Fruit fly (Drosophila melanogaster) whole organism, embryonic: ENCODE results near the gene vvl.

ENCODE experiments used
- Bteb2 ChIP-seq: fragments of 200-800 bp; sonication (Bioruptor generic); optimal IDR thresholded peaks from 2 replicates; lab custom pipeline; 2016; ENCODE audit warnings: missing biosample characterization, missing genetic modification characterization
- CG10267 ChIP-seq: fragments of 200-800 bp; sonication (Bioruptor generic); optimal IDR thresholded peaks from 2 replicates; lab custom pipeline; 2018; ENCODE audit warnings: missing biosample characterization, mild to moderate bottlenecking, missing genetic modification characterization, moderate library complexity
- CG10366 ChIP-seq: fragments of 200-800 bp; sonication (Bioruptor generic); IDR thresholded peaks from 2 replicates; pipeline ENCODE4 v1.3.6; 2022; ENCODE audit warnings: missing biosample characterization, missing genetic modification characterization
- CG10543 ChIP-seq: fragments of 200-800 bp; sonication (Bioruptor generic); optimal IDR thresholded peaks from 3 replicates; lab custom pipeline; 2017; ENCODE audit warnings: missing biosample characterization, mild to moderate bottlenecking, missing genetic modification characterization, moderate library complexity
- CG11456 ChIP-seq: fragments of 200-800 bp; sonication (Bioruptor generic); IDR thresholded peaks from 3 replicates; pipeline ENCODE4 v1.3.6; 2022; ENCODE audit warnings: missing biosample characterization, missing genetic modification characterization
- CG13894 ChIP-seq: fragments of 200-800 bp; sonication (Bioruptor generic); optimal IDR thresholded peaks from 3 replicates; lab custom pipeline; 2018; ENCODE audit warnings: missing biosample characterization, mild to moderate bottlenecking, missing genetic modification characterization, moderate library complexity
- CG15011 ChIP-seq: fragments of 200-800 bp; sonication (Bioruptor generic); optimal IDR thresholded peaks from 3 replicates; lab custom pipeline; 2018; ENCODE audit warnings: missing biosample characterization, mild to moderate bottlenecking, missing genetic modification characterization
- CG18262 ChIP-seq: fragments of 200-800 bp; optimal IDR thresholded peaks from 3 replicates; lab custom pipeline; 2019; ENCODE audit warnings: missing biosample characterization, mild to moderate bottlenecking, missing genetic modification characterization, moderate library complexity
- CG18599 ChIP-seq: fragments of 200-800 bp; sonication (Bioruptor generic); optimal IDR thresholded peaks from 3 replicates; lab custom pipeline; 2017; ENCODE audit warnings: missing biosample characterization, missing genetic modification characterization, mild to moderate bottlenecking, moderate library complexity, missing genetic modification reagents
- CG18619 ChIP-seq: fragments of 200-800 bp; sonication (Bioruptor generic); optimal IDR thresholded peaks from 3 replicates; lab custom pipeline; 2017; ENCODE audit warnings: missing biosample characterization, mild to moderate bottlenecking, missing genetic modification characterization
- CG2889 ChIP-seq: fragments of 200-800 bp; sonication (Bioruptor generic); IDR thresholded peaks from 3 replicates; pipeline ENCODE4 v1.3.6; 2022; ENCODE audit warnings: missing biosample characterization, missing genetic modification characterization
- CG31388 ChIP-seq: fragments of 200-800 bp; sonication (Bioruptor generic); optimal IDR thresholded peaks from 2 replicates; lab custom pipeline; 2016; ENCODE audit warnings: missing biosample characterization, missing genetic modification characterization
- CG31441 ChIP-seq: fragments of 200-800 bp; sonication (Bioruptor generic); IDR thresholded peaks from 2 replicates; pipeline ENCODE4 v1.3.6; 2022; ENCODE audit warnings: missing biosample characterization, missing genetic modification characterization
- CG34422 ChIP-seq: fragments of 200-800 bp; sonication (Bioruptor generic); IDR thresholded peaks from 3 replicates; pipeline ENCODE4 v1.3.6; 2022; ENCODE audit warnings: missing biosample characterization, missing genetic modification characterization
- CG3995 ChIP-seq: fragments of 200-800 bp; sonication (Bioruptor generic); optimal IDR thresholded peaks from 3 replicates; lab custom pipeline; 2016; ENCODE audit warnings: missing biosample characterization, missing genetic modification characterization
- CG6254 ChIP-seq: fragments of 200-800 bp; sonication (Bioruptor generic); optimal IDR thresholded peaks from 3 replicates; lab custom pipeline; 2017; ENCODE audit warnings: mild to moderate bottlenecking, missing biosample characterization, missing genetic modification reagents, missing genetic modification characterization
- CG6654 ChIP-seq: fragments of 200-800 bp; sonication (Bioruptor generic); optimal IDR thresholded peaks from 2 replicates; lab custom pipeline; 2017; ENCODE audit warnings: missing biosample characterization, mild to moderate bottlenecking, missing genetic modification characterization
- CG6683 ChIP-seq: fragments of 200-800 bp; sonication (Bioruptor generic); optimal IDR thresholded peaks from 2 replicates; lab custom pipeline; 2017; ENCODE audit warnings: missing biosample characterization, mild to moderate bottlenecking, missing genetic modification characterization, missing genetic modification reagents
- CG6765 ChIP-seq: fragments of 200-800 bp; sonication (Bioruptor generic); optimal IDR thresholded peaks from 3 replicates; lab custom pipeline; 2017; ENCODE audit warnings: missing biosample characterization, mild to moderate bottlenecking, missing genetic modification characterization
- CG9797 ChIP-seq: fragments of 200-800 bp; sonication (Bioruptor generic); optimal IDR thresholded peaks from 3 replicates; lab custom pipeline; 2018; ENCODE audit warnings: missing biosample characterization, mild to moderate bottlenecking, missing genetic modification characterization
- Deaf1 ChIP-seq: fragments of 200-800 bp; optimal IDR thresholded peaks from 3 replicates; lab custom pipeline; 2019; ENCODE audit warnings: missing biosample characterization, mild to moderate bottlenecking, missing genetic modification characterization, moderate library complexity
- Doc3 ChIP-seq: fragments of 200-800 bp; sonication (Bioruptor generic); IDR thresholded peaks from 3 replicates; pipeline ENCODE4 v1.3.6; 2022; ENCODE audit warnings: missing biosample characterization, missing genetic modification characterization; ENCODE audit not compliant: partially characterized antibody
- Hand ChIP-seq: fragments of 200-800 bp; sonication (Bioruptor generic); optimal IDR thresholded peaks from 2 replicates; lab custom pipeline; 2017; ENCODE audit warnings: mild to moderate bottlenecking, missing biosample characterization, missing genetic modification reagents, missing genetic modification characterization
- HmgZ ChIP-seq: fragments of 200-800 bp; sonication (Bioruptor generic); optimal IDR thresholded peaks from 2 replicates; lab custom pipeline; 2018; ENCODE audit warnings: missing biosample characterization, mild to moderate bottlenecking, missing genetic modification characterization
- Lpt ChIP-seq: fragments of >200 bp; optimal IDR thresholded peaks from 2 replicates; lab custom pipeline; 2018; ENCODE audit warnings: missing biosample characterization, missing genetic modification characterization
- MBD-R2 ChIP-seq: fragments of 200-800 bp; sonication (Bioruptor generic); IDR thresholded peaks from 2 replicates; pipeline ENCODE4 v1.3.6; 2022; ENCODE audit warnings: missing biosample characterization, missing genetic modification characterization
- Nf-YB ChIP-seq: fragments of 200-800 bp; sonication (Bioruptor generic); optimal IDR thresholded peaks from 3 replicates; lab custom pipeline; 2019; ENCODE audit warnings: missing biosample characterization, mild to moderate bottlenecking, missing genetic modification characterization, moderate library complexity
- Optix ChIP-seq: fragments of 200-800 bp; sonication (Bioruptor generic); IDR thresholded peaks from 3 replicates; pipeline ENCODE4 v1.3.6; 2022; ENCODE audit warnings: missing biosample characterization, missing genetic modification characterization
- PHDP ChIP-seq: fragments of 200-800 bp; sonication (Bioruptor generic); optimal IDR thresholded peaks from 3 replicates; lab custom pipeline; 2018; ENCODE audit warnings: missing biosample characterization, mild to moderate bottlenecking, missing genetic modification characterization, moderate library complexity
- Stat92E ChIP-seq, 3 experiments: fragments of >200 bp in 2 of 3; fragments of 200-800 bp in 1 of 3; sonication (Bioruptor generic) in 1 of 3; optimal IDR thresholded peaks; 2 replicates each; lab custom pipeline; 2017 to 2019; ENCODE audit warnings: missing biosample characterization in 3 of 3, missing genetic modification characterization in 3 of 3, mild to moderate bottlenecking in 1 of 3, moderate library complexity in 1 of 3
- cad ChIP-seq: fragments of >200 bp; optimal IDR thresholded peaks from 2 replicates; lab custom pipeline; 2017; ENCODE audit warnings: missing biosample characterization, missing genetic modification characterization
- caup ChIP-seq: fragments of 200-800 bp; sonication (Bioruptor generic); optimal IDR thresholded peaks from 3 replicates; lab custom pipeline; 2017; ENCODE audit warnings: missing biosample characterization, mild to moderate bottlenecking, missing genetic modification characterization, moderate library complexity; ENCODE audit not compliant: severe bottlenecking
- chif ChIP-seq, 2 experiments: fragments of 200-800 bp; sonication (Bioruptor generic); optimal IDR thresholded peaks; 3 replicates each; lab custom pipeline; 2016; ENCODE audit warnings: missing biosample characterization in 2 of 2, missing genetic modification characterization in 2 of 2
- corto ChIP-seq: fragments of 200-800 bp; sonication (Bioruptor generic); optimal IDR thresholded peaks from 2 replicates; lab custom pipeline; 2016; ENCODE audit warnings: missing biosample characterization, mild to moderate bottlenecking, missing genetic modification characterization, moderate library complexity
- dan ChIP-seq: fragments of 200-800 bp; sonication (Bioruptor generic); IDR thresholded peaks from 2 replicates; pipeline ENCODE4 v1.3.6; 2022; ENCODE audit warnings: missing biosample characterization, missing genetic modification characterization
- disco-r ChIP-seq: fragments of 200-800 bp; sonication (Bioruptor generic); optimal IDR thresholded peaks from 2 replicates; lab custom pipeline; 2016; ENCODE audit warnings: missing biosample characterization, missing genetic modification characterization
- dysf ChIP-seq: fragments of 200-800 bp; sonication (Bioruptor generic); IDR thresholded peaks from 3 replicates; pipeline ENCODE4 v1.3.6; 2022; ENCODE audit warnings: missing biosample characterization, missing genetic modification characterization
- fd64A ChIP-seq: fragments of 200-800 bp; sonication (Bioruptor generic); optimal IDR thresholded peaks from 3 replicates; lab custom pipeline; 2018; ENCODE audit warnings: missing biosample characterization, mild to moderate bottlenecking, missing genetic modification characterization
- h ChIP-seq: fragments of >200 bp; optimal IDR thresholded peaks from 2 replicates; lab custom pipeline; 2017
- hkb ChIP-seq, 2 experiments: fragments of 200-800 bp in 1 of 2; fragments of >200 bp in 1 of 2; sonication (Bioruptor generic) in 1 of 2; IDR thresholded peaks in 1 of 2; optimal IDR thresholded peaks in 1 of 2; 2 replicates each; pipeline versions ENCODE4 v1.3.6 to Lab custom; 2017 to 2022; ENCODE audit warnings: missing biosample characterization in 1 of 2, missing genetic modification characterization in 1 of 2
- lilli ChIP-seq: fragments of 200-800 bp; sonication (Bioruptor generic); optimal IDR thresholded peaks from 3 replicates; lab custom pipeline; 2016; ENCODE audit warnings: missing biosample characterization, missing genetic modification characterization
- oc ChIP-seq: fragments of 200-800 bp; sonication (Bioruptor generic); optimal IDR thresholded peaks from 2 replicates; lab custom pipeline; 2018; ENCODE audit warnings: missing biosample characterization, mild to moderate bottlenecking, missing genetic modification characterization, moderate library complexity
- run ChIP-seq: fragments of 200-800 bp; sonication (Bioruptor generic); optimal IDR thresholded peaks from 3 replicates; lab custom pipeline; 2018; ENCODE audit warnings: missing biosample characterization, mild to moderate bottlenecking, missing genetic modification characterization
- sqz ChIP-seq: fragments of 200-800 bp; sonication (Bioruptor generic); optimal IDR thresholded peaks from 3 replicates; lab custom pipeline; 2018; ENCODE audit warnings: missing biosample characterization, mild to moderate bottlenecking, missing genetic modification characterization
- stc ChIP-seq: fragments of 200-800 bp; sonication (Bioruptor generic); IDR thresholded peaks from 2 replicates; pipeline ENCODE4 v1.3.6; 2022; ENCODE audit warnings: missing biosample characterization, missing genetic modification characterization
- tap ChIP-seq: fragments of 200-800 bp; optimal IDR thresholded peaks from 3 replicates; lab custom pipeline; 2019; ENCODE audit warnings: missing biosample characterization, mild to moderate bottlenecking, missing genetic modification characterization, moderate library complexity
- trem ChIP-seq: fragments of 200-800 bp; optimal IDR thresholded peaks from 3 replicates; lab custom pipeline; 2019; ENCODE audit warnings: missing biosample characterization, mild to moderate bottlenecking, missing genetic modification characterization, moderate library complexity
- vnd ChIP-seq: fragments of 200-800 bp; sonication (Bioruptor generic); IDR thresholded peaks from 3 replicates; pipeline ENCODE4 v1.3.6; 2022; ENCODE audit warnings: missing biosample characterization, missing genetic modification characterization; ENCODE audit not compliant: partially characterized antibody

Gene vvl

dm6 chr3L:6743346-6744165, 46.4 kb upstream of the vvl start (continued):
- TF ChIP-seq CG31441 = peak; percentile 54; the same call in 1 of the 2 replicates
- no peak for TF ChIP-seq Nf-YB (GFP tag; lab: Kevin White, UChicago)
- peak; percentile 31 for TF ChIP-seq CG10267 (tag; lab: Kevin White, UChicago)
- no peak for TF ChIP-seq CG31388 (GFP tag; lab: Kevin White, UChicago)
- peak; percentile 61 for TF ChIP-seq CG13894 (tag; lab: Kevin White, UChicago)
- TF ChIP-seq CG18599 (GFP tag; lab: Kevin White, UChicago) = no peak
- TF ChIP-seq CG2889 (GFP tag; lab: Robert Waterston, UW) = no peak
- peak; percentile 64 for TF ChIP-seq HmgZ (tag; lab: Kevin White, UChicago)
- TF ChIP-seq Stat92E (GFP tag; optimal IDR thresholded peaks at IDR 0.05; lab: Kevin White, UChicago) = peak in 1 of 3 experiments; percentile 7
- TF ChIP-seq CG18619 (GFP tag; lab: Kevin White, UChicago) = peak; percentile 20
- no peak for TF ChIP-seq vnd (GFP tag; lab: Robert Waterston, UW)
- TF ChIP-seq Bteb2 = no peak
- TF ChIP-seq fd64A = no peak
- no peak for TF ChIP-seq CG10366 (GFP tag; lab: Robert Waterston, UW)
- TF ChIP-seq cad (GFP tag; lab: Kevin White, UChicago) = no peak
- TF ChIP-seq CG6683 (GFP tag; lab: Kevin White, UChicago) = no peak
- peak; percentile 51 for TF ChIP-seq CG10543
- TF ChIP-seq PHDP = no peak
- peak; percentile 58 for TF ChIP-seq caup (GFP tag; lab: Kevin White, UChicago)
- no peak for TF ChIP-seq hkb (optimal IDR thresholded peaks at IDR 0.05; lab: Kevin White, UChicago)
- TF ChIP-seq hkb (GFP tag; IDR thresholded peaks at IDR 0.05; lab: Robert Waterston, UW) = no peak
- peak; percentile 36 for TF ChIP-seq Hand (GFP tag; lab: Kevin White, UChicago)
- peak; percentile 13 for TF ChIP-seq CG6765 (GFP tag; lab: Kevin White, UChicago)
- TF ChIP-seq CG34422 (GFP tag; lab: Robert Waterston, UW) = peak; percentile 91
- no peak for TF ChIP-seq Deaf1 (tag; lab: Kevin White, UChicago)
- TF ChIP-seq chif (GFP tag; optimal IDR thresholded peaks at IDR 0.05; lab: Kevin White, UChicago) = no peak
- no peak for TF ChIP-seq Doc3 (GFP tag; lab: Robert Waterston, UW)
- no peak for TF ChIP-seq run
- no peak for TF ChIP-seq stc
- no peak for TF ChIP-seq CG9797 (GFP tag; lab: Kevin White, UChicago)
- TF ChIP-seq corto (GFP tag; lab: Kevin White, UChicago) = no peak
- TF ChIP-seq h (lab: Kevin White, UChicago) = no peak
- TF ChIP-seq Optix (GFP tag; lab: Robert Waterston, UW) = no peak
- no peak for TF ChIP-seq CG6254 (GFP tag; lab: Kevin White, UChicago)
- no peak for TF ChIP-seq CG15011 (GFP tag; lab: Kevin White, UChicago)
- no peak for TF ChIP-seq tap (tag; lab: Kevin White, UChicago)
- TF ChIP-seq dysf (GFP tag; lab: Robert Waterston, UW) = no peak; the same call in 2 of the 3 replicates
- peak; percentile 13 for TF ChIP-seq CG3995
- no peak for TF ChIP-seq lilli (GFP tag; lab: Kevin White, UChicago)
- TF ChIP-seq CG18262 (tag; lab: Kevin White, UChicago) = peak; percentile 57
- TF ChIP-seq CG11456 = peak; percentile 54; the same call in 1 of the 3 replicates
- no peak for TF ChIP-seq oc (tag; lab: Kevin White, UChicago)
- peak; percentile 56; the same call in 1 of the 2 replicates for TF ChIP-seq MBD-R2
- TF ChIP-seq trem (tag; lab: Kevin White, UChicago) = no peak
- no peak for TF ChIP-seq dan (GFP tag; lab: Robert Waterston, UW)
- peak; percentile 9 for TF ChIP-seq disco-r (GFP tag; lab: Kevin White, UChicago)
- TF ChIP-seq CG6654 (GFP tag; lab: Kevin White, UChicago) = no peak
- TF ChIP-seq sqz (GFP tag; lab: Kevin White, UChicago) = peak; percentile 70
- TF ChIP-seq Lpt = no peak
